Worm (Caenorhabditis elegans) whole organism, L3 larva: ENCODE measurements around the gene F36G9.3.

ENCODE experiments used
- ZK546.5 ChIP-seq: sonication (generic microtip); optimal IDR thresholded peaks from 2 replicates; lab custom pipeline; 2017; ENCODE audit warnings: missing biosample characterization, missing genetic modification characterization
- aly-2 ChIP-seq: fragments of 150-350 bp; optimal IDR thresholded peaks from 2 replicates; lab custom pipeline; 2014; ENCODE audit warnings: missing biosample characterization, missing genetic modification characterization
- ceh-16 ChIP-seq: sonication (generic microtip); optimal IDR thresholded peaks from 2 replicates; lab custom pipeline; 2017; ENCODE audit warnings: missing biosample characterization, missing genetic modification characterization
- ceh-82 ChIP-seq: fragments of 150-350 bp; optimal IDR thresholded peaks from 2 replicates; lab custom pipeline; 2014; ENCODE audit warnings: missing biosample characterization, missing genetic modification characterization
- ceh-9 ChIP-seq: sonication (generic microtip); optimal IDR thresholded peaks from 2 replicates; lab custom pipeline; 2018; ENCODE audit warnings: missing biosample characterization, missing genetic modification characterization
- daf-12 ChIP-seq: fragments of 150-350 bp; optimal IDR thresholded peaks from 2 replicates; lab custom pipeline; 2014; ENCODE audit warnings: missing biosample characterization, missing genetic modification reagents, missing genetic modification characterization
- egl-27 ChIP-seq: sonication (generic microtip); optimal IDR thresholded peaks from 4 replicates; lab custom pipeline; 2017; ENCODE audit warnings: missing biosample characterization, missing genetic modification reagents, missing genetic modification characterization
- egl-5 ChIP-seq: fragments of 150-350 bp; optimal IDR thresholded peaks from 2 replicates; lab custom pipeline; 2017; ENCODE audit warnings: missing biosample characterization, missing genetic modification reagents, missing genetic modification characterization, inconsistent platforms
- elt-1 ChIP-seq: fragments of 150-350 bp; optimal IDR thresholded peaks from 2 replicates; lab custom pipeline; 2014; ENCODE audit warnings: missing biosample characterization, missing genetic modification characterization
- elt-2 ChIP-seq: sonication (generic microtip); optimal IDR thresholded peaks from 2 replicates; lab custom pipeline; 2016; ENCODE audit warnings: missing genetic modification reagents, mild to moderate bottlenecking, missing genetic modification characterization, missing compliant biosample characterization
- elt-3 ChIP-seq, 3 experiments: fragments of 150-350 bp in 1 of 3; sonication (generic microtip) in 2 of 3; optimal IDR thresholded peaks; 2 replicates in 2 of 3; 4 replicates in 1 of 3; lab custom pipeline; 2014 to 2017; ENCODE audit warnings: missing biosample characterization in 3 of 3, missing genetic modification characterization in 3 of 3
- eor-1 ChIP-seq, 2 experiments: fragments of 150-350 bp; optimal IDR thresholded peaks; 2 replicates each; lab custom pipeline; 2014 to 2018; ENCODE audit warnings: missing biosample characterization in 2 of 2, missing genetic modification characterization in 2 of 2
- fkh-10 ChIP-seq: sonication (generic microtip); optimal IDR thresholded peaks from 2 replicates; lab custom pipeline; 2017; ENCODE audit warnings: missing biosample characterization, missing genetic modification reagents, missing genetic modification characterization
- fkh-2 ChIP-seq: fragments of 150-350 bp; optimal IDR thresholded peaks from 2 replicates; lab custom pipeline; 2014; ENCODE audit warnings: missing biosample characterization, missing genetic modification reagents, missing genetic modification characterization
- fos-1 ChIP-seq: fragments of 150-350 bp; optimal IDR thresholded peaks from 2 replicates; lab custom pipeline; 2014; ENCODE audit warnings: missing biosample characterization, missing genetic modification characterization
- jun-1 ChIP-seq: fragments of 150-350 bp; optimal IDR thresholded peaks from 2 replicates; lab custom pipeline; 2014; ENCODE audit warnings: missing biosample characterization, missing genetic modification reagents, missing genetic modification characterization
- lin-15B ChIP-seq: fragments of 150-350 bp; optimal IDR thresholded peaks from 2 replicates; lab custom pipeline; 2014; ENCODE audit warnings: missing biosample characterization, missing genetic modification characterization
- lsy-12 ChIP-seq: sonication (generic microtip); optimal IDR thresholded peaks from 2 replicates; lab custom pipeline; 2016; ENCODE audit warnings: mild to moderate bottlenecking, missing genetic modification characterization, missing compliant biosample characterization
- mdl-1 ChIP-seq: fragments of 150-350 bp; optimal IDR thresholded peaks from 2 replicates; lab custom pipeline; 2014; ENCODE audit warnings: missing biosample characterization, missing genetic modification characterization
- mml-1 ChIP-seq: fragments of 150-350 bp; sonication (generic microtip); optimal IDR thresholded peaks from 3 replicates; lab custom pipeline; 2014; ENCODE audit warnings: missing biosample characterization, missing genetic modification characterization
- nhr-11 ChIP-seq: fragments of 150-350 bp; optimal IDR thresholded peaks from 2 replicates; lab custom pipeline; 2014; ENCODE audit warnings: missing biosample characterization, missing genetic modification characterization
- nhr-12 ChIP-seq: fragments of 150-350 bp; optimal IDR thresholded peaks from 2 replicates; lab custom pipeline; 2014; ENCODE audit warnings: missing biosample characterization, missing genetic modification characterization
- nhr-28 ChIP-seq: fragments of 150-350 bp; optimal IDR thresholded peaks from 2 replicates; lab custom pipeline; 2014; ENCODE audit warnings: missing biosample characterization, missing genetic modification characterization
- nhr-43 ChIP-seq: sonication (generic microtip); optimal IDR thresholded peaks from 2 replicates; lab custom pipeline; 2016; ENCODE audit warnings: mild to moderate bottlenecking, missing genetic modification characterization, missing compliant biosample characterization; ENCODE audit not compliant: poor library complexity, severe bottlenecking
- nhr-67 ChIP-seq: fragments of 150-350 bp; optimal IDR thresholded peaks from 2 replicates; lab custom pipeline; 2014; ENCODE audit warnings: missing biosample characterization, missing genetic modification characterization
- nhr-76 ChIP-seq: fragments of 150-350 bp; sonication (generic microtip); optimal IDR thresholded peaks from 5 replicates; lab custom pipeline; 2014; ENCODE audit warnings: missing biosample characterization, missing genetic modification characterization
- nhr-77 ChIP-seq: fragments of 150-350 bp; optimal IDR thresholded peaks from 2 replicates; lab custom pipeline; 2014; ENCODE audit warnings: missing biosample characterization, missing genetic modification characterization
- pqm-1 ChIP-seq: fragments of 150-350 bp; optimal IDR thresholded peaks from 2 replicates; lab custom pipeline; 2017; ENCODE audit warnings: missing biosample characterization, missing genetic modification characterization, inconsistent platforms
- sea-2 ChIP-seq: fragments of 150-350 bp; sonication (generic microtip); optimal IDR thresholded peaks from 4 replicates; lab custom pipeline; 2014; ENCODE audit warnings: missing biosample characterization, missing genetic modification reagents, missing genetic modification characterization
- snpc-4 ChIP-seq: fragments of 150-350 bp; optimal IDR thresholded peaks from 2 replicates; lab custom pipeline; 2014; ENCODE audit warnings: missing biosample characterization, missing genetic modification characterization
- tbx-2 ChIP-seq: sonication (generic microtip); optimal IDR thresholded peaks from 2 replicates; lab custom pipeline; 2016; ENCODE audit warnings: mild to moderate bottlenecking, missing genetic modification characterization, missing compliant biosample characterization
- unc-39 ChIP-seq: sonication (generic microtip); optimal IDR thresholded peaks from 4 replicates; lab custom pipeline; 2017; ENCODE audit warnings: missing biosample characterization, missing genetic modification characterization
- unc-62 ChIP-seq: fragments of 150-350 bp; sonication (generic microtip); optimal IDR thresholded peaks from 4 replicates; lab custom pipeline; 2014; ENCODE audit warnings: missing biosample characterization, missing genetic modification reagents, missing genetic modification characterization
- zag-1 ChIP-seq: fragments of 150-350 bp; optimal IDR thresholded peaks from 2 replicates; lab custom pipeline; 2014; ENCODE audit warnings: missing biosample characterization, missing genetic modification characterization
- ztf-11 ChIP-seq: fragments of 150-350 bp; optimal IDR thresholded peaks from 2 replicates; lab custom pipeline; 2014; ENCODE audit warnings: missing biosample characterization, missing genetic modification characterization
- ztf-4 ChIP-seq: fragments of 150-350 bp; optimal IDR thresholded peaks from 2 replicates; lab custom pipeline; 2014; ENCODE audit warnings: missing biosample characterization, missing genetic modification characterization

Gene F36G9.3

ce11 chrV:15950903-15951302, 6.3 kb upstream of the F36G9.3 start, which contains the start of gene srw-59:
Gene srw-59 (minus strand): TSS chrV:15951003.
- TF ChIP-seq ceh-82 (tag; lab: Kevin White, UChicago) = no peak
- no peak for TF ChIP-seq ceh-9 (tag; lab: Kevin White, UChicago)
- TF ChIP-seq elt-3 (tag; optimal IDR thresholded peaks at IDR 0.05; lab: Kevin White, UChicago) = no peak
- no peak for TF ChIP-seq nhr-11 (tag; lab: Kevin White, UChicago)

- no peak for TF ChIP-seq unc-39 (tag; lab: Kevin White, UChicago)
- TF ChIP-seq lin-15B (tag; lab: Kevin White, UChicago) = no peak
- TF ChIP-seq nhr-76 (tag; lab: Kevin White, UChicago) = no peak
- TF ChIP-seq elt-2 (tag; lab: Kevin White, UChicago) = no peak
- TF ChIP-seq fkh-2 (tag; lab: Kevin White, UChicago) = no peak
- no peak for TF ChIP-seq ceh-82 (tag; lab: Kevin White, UChicago)
Observed at ce11 chrV:15952762-15953161, 4.4 kb upstream of the F36G9.3 start, which contains the start of gene srw-56. Gene srw-56 (minus strand): TSS chrV:15952862.

ce11 chrV:15954932-15955331, 2.3 kb upstream of the F36G9.3 start, which contains the start of gene srw-57:
Gene srw-57 (minus strand): TSS chrV:15955032.
- TF ChIP-seq ztf-4 (tag; lab: Kevin White, UChicago) (no peak), elt-1 (no peak), snpc-4 (tag; lab: Kevin White, UChicago) (no peak), mdl-1 (tag; lab: Kevin White, UChicago) (no peak), nhr-43 (tag; lab: Kevin White, UChicago) (no peak), sea-2 (GFP tag; lab: Kevin White, UChicago) (no peak), nhr-76 (tag; lab: Kevin White, UChicago) (no peak), elt-2 (tag; lab: Kevin White, UChicago) (no peak), zag-1 (tag; lab: Kevin White, UChicago) (no peak), ceh-16 (tag; lab: Kevin White, UChicago) (no peak), aly-2 (tag; lab: Kevin White, UChicago) (no peak), fkh-2 (tag; lab: Kevin White, UChicago) (no peak), unc-62 (no peak), lin-15B (tag; lab: Kevin White, UChicago) (no peak), pqm-1 (tag; lab: Kevin White, UChicago) (no peak), lsy-12 (tag; lab: Kevin White, UChicago) (no peak), mml-1 (tag; lab: Kevin White, UChicago) (no peak), nhr-12 (tag; lab: Kevin White, UChicago) (no peak), daf-12 (tag; lab: Kevin White, UChicago) (no peak), nhr-28 (tag; lab: Kevin White, UChicago) (no peak)

- no peak for TF ChIP-seq egl-5 (tag; lab: Kevin White, UChicago)
- no peak for TF ChIP-seq nhr-11 (tag; lab: Kevin White, UChicago)
- no peak for TF ChIP-seq mml-1 (tag; lab: Kevin White, UChicago)
- TF ChIP-seq eor-1 (tag; optimal IDR thresholded peaks at IDR 0.05; lab: Kevin White, UChicago) = no peak
- TF ChIP-seq egl-27 (tag; lab: Kevin White, UChicago) = no peak
- no peak for TF ChIP-seq elt-1
- no peak for TF ChIP-seq lsy-12 (tag; lab: Kevin White, UChicago)
- no peak for TF ChIP-seq elt-2 (tag; lab: Kevin White, UChicago)
- no peak for TF ChIP-seq nhr-12 (tag; lab: Kevin White, UChicago)
- TF ChIP-seq ceh-16 (tag; lab: Kevin White, UChicago) = no peak
- TF ChIP-seq nhr-67 (tag; lab: Kevin White, UChicago) = no peak
- no peak for TF ChIP-seq pqm-1 (tag; lab: Kevin White, UChicago)
- no peak for TF ChIP-seq aly-2 (tag; lab: Kevin White, UChicago)
- TF ChIP-seq ZK546.5 (tag; lab: Kevin White, UChicago) = no peak
- TF ChIP-seq ztf-4 (tag; lab: Kevin White, UChicago) = no peak
- TF ChIP-seq jun-1 = no peak
- no peak for TF ChIP-seq snpc-4 (tag; lab: Kevin White, UChicago)
- TF ChIP-seq fos-1 (tag; lab: Kevin White, UChicago) = no peak
- no peak for TF ChIP-seq mdl-1 (tag; lab: Kevin White, UChicago)
Observed at ce11 chrV:15955497-15955896, 1.7 kb upstream of the F36G9.3 start, which contains the start of gene srh-186. Gene srh-186 (plus strand): TSS chrV:15955797.

- no peak for TF ChIP-seq daf-12 (tag; lab: Kevin White, UChicago)
- TF ChIP-seq ceh-9 (tag; lab: Kevin White, UChicago) = no peak
- TF ChIP-seq egl-27 (tag; lab: Kevin White, UChicago) = no peak
- TF ChIP-seq tbx-2 = no peak
- TF ChIP-seq fkh-10 (GFP tag; lab: Kevin White, UChicago) = no peak
- no peak for TF ChIP-seq ZK546.5 (tag; lab: Kevin White, UChicago)
- no peak for TF ChIP-seq unc-39 (tag; lab: Kevin White, UChicago)
- no peak for TF ChIP-seq ztf-11 (tag; lab: Kevin White, UChicago)
- no peak for TF ChIP-seq nhr-43 (tag; lab: Kevin White, UChicago)
- TF ChIP-seq nhr-77 = no peak
- no peak for TF ChIP-seq egl-5 (tag; lab: Kevin White, UChicago)
Observed at ce11 chrV:15959456-15959855, 2.3 kb downstream of the F36G9.3 start.
